Worm (Caenorhabditis elegans) whole organism, young adult: ENCODE results near the gene F08H9.2.

Experiments used
- D2030.7 ChIP-seq: fragments of 200-800 bp; sonication (Bioruptor generic); IDR thresholded peaks from 2 replicates; pipeline ENCODE4 v1.3.6; 2022; ENCODE audit warnings: missing genetic modification reagents, missing genetic modification characterization, missing compliant biosample characterization
- F10E7.11 ChIP-seq: sonication (generic microtip); optimal IDR thresholded peaks from 2 replicates; lab custom pipeline; 2017; ENCODE audit warnings: mild to moderate bottlenecking, missing genetic modification characterization, moderate library complexity, missing compliant biosample characterization
- F22D6.2 ChIP-seq: sonication (generic microtip); optimal IDR thresholded peaks from 2 replicates; lab custom pipeline; 2016; ENCODE audit warnings: mild to moderate bottlenecking, missing genetic modification characterization, missing compliant biosample characterization
- F52B5.7 ChIP-seq: sonication (generic microtip); optimal IDR thresholded peaks from 2 replicates; lab custom pipeline; 2016; ENCODE audit warnings: mild to moderate bottlenecking, missing genetic modification characterization, missing compliant biosample characterization
- F57C9.4 ChIP-seq: sonication (generic microtip); optimal IDR thresholded peaks from 2 replicates; lab custom pipeline; 2017; ENCODE audit warnings: mild to moderate bottlenecking, missing genetic modification characterization, missing compliant biosample characterization
- T07F8.4 ChIP-seq: sonication (generic microtip); optimal IDR thresholded peaks from 2 replicates; lab custom pipeline; 2016; ENCODE audit warnings: mild to moderate bottlenecking, missing genetic modification characterization, moderate library complexity, missing compliant biosample characterization
- Y53F4B.3 ChIP-seq: fragments of 200-800 bp; sonication (Bioruptor generic); IDR thresholded peaks from 2 replicates; pipeline ENCODE4 v1.3.6; 2022; ENCODE audit warnings: missing genetic modification reagents, missing genetic modification characterization, missing compliant biosample characterization
- Y67H2A.10 ChIP-seq: fragments of 200-800 bp; sonication (Bioruptor generic); conservative IDR thresholded peaks from 2 replicates; pipeline ENCODE4 v1.3.6; 2022; ENCODE audit warnings: missing genetic modification reagents, missing genetic modification characterization, missing compliant biosample characterization
- Y95B8A.8 ChIP-seq: fragments of 200-800 bp; sonication (Bioruptor generic); IDR thresholded peaks from 2 replicates; pipeline ENCODE4 v1.3.6; 2022; ENCODE audit warnings: missing genetic modification reagents, missing genetic modification characterization, missing compliant biosample characterization
- ama-1 ChIP-seq, 3 experiments: fragments of 150-350 bp in 1 of 3; sonication (generic microtip) in 2 of 3; optimal IDR thresholded peaks; 2 replicates each; lab custom pipeline; 2014 to 2018; ENCODE audit warnings: missing biosample characterization in 2 of 3, missing genetic modification characterization in 2 of 3, missing genetic modification reagents in 2 of 3
- atf-7 ChIP-seq: sonication (generic microtip); optimal IDR thresholded peaks from 2 replicates; lab custom pipeline; 2017; ENCODE audit warnings: mild to moderate bottlenecking, missing genetic modification characterization, missing compliant biosample characterization
- attf-3 ChIP-seq: fragments of 200-800 bp; sonication (Bioruptor generic); conservative IDR thresholded peaks from 2 replicates; pipeline ENCODE4 v1.3.6; 2022; ENCODE audit warnings: missing genetic modification reagents, missing genetic modification characterization, missing compliant biosample characterization
- attf-5 ChIP-seq: fragments of 200-800 bp; sonication (Bioruptor generic); optimal IDR thresholded peaks from 2 replicates; lab custom pipeline; 2018; ENCODE audit warnings: mild to moderate bottlenecking, missing genetic modification characterization, missing compliant biosample characterization
- attf-6 ChIP-seq: fragments of 200-800 bp; sonication (Bioruptor generic); IDR thresholded peaks from 2 replicates; pipeline ENCODE4 v1.3.6; 2022; ENCODE audit warnings: missing genetic modification reagents, missing genetic modification characterization, missing compliant biosample characterization
- bed-2 ChIP-seq: fragments of 200-800 bp; sonication (Bioruptor generic); IDR thresholded peaks from 2 replicates; pipeline ENCODE4 v1.3.6; 2022; ENCODE audit warnings: missing genetic modification reagents, missing genetic modification characterization, missing compliant biosample characterization
- ccch-3 ChIP-seq: fragments of 200-800 bp; sonication (Bioruptor generic); optimal IDR thresholded peaks from 2 replicates; lab custom pipeline; 2018; ENCODE audit warnings: mild to moderate bottlenecking, missing genetic modification characterization, missing compliant biosample characterization
- ceh-100 ChIP-seq: fragments of 200-800 bp; sonication (Bioruptor generic); IDR thresholded peaks from 2 replicates; pipeline ENCODE4 v1.3.6; 2022; ENCODE audit warnings: missing genetic modification reagents, missing genetic modification characterization, missing compliant biosample characterization
- ceh-40 ChIP-seq: fragments of 200-800 bp; sonication (Bioruptor generic); IDR thresholded peaks from 2 replicates; pipeline ENCODE4 v1.3.6; 2022; ENCODE audit warnings: missing genetic modification characterization, missing compliant biosample characterization
- ceh-58 ChIP-seq: fragments of 200-800 bp; sonication (Bioruptor generic); IDR thresholded peaks from 2 replicates; pipeline ENCODE4 v1.3.6; 2022; ENCODE audit warnings: missing genetic modification characterization, missing compliant biosample characterization
- chd-7 ChIP-seq: sonication (generic microtip); optimal IDR thresholded peaks from 2 replicates; lab custom pipeline; 2016; ENCODE audit warnings: mild to moderate bottlenecking, missing genetic modification characterization, moderate library complexity, missing compliant biosample characterization
- dox-1 ChIP-seq: fragments of 200-800 bp; sonication (Bioruptor generic); IDR thresholded peaks from 2 replicates; pipeline ENCODE4 v1.3.6; 2022; ENCODE audit warnings: missing genetic modification reagents, missing genetic modification characterization, missing compliant biosample characterization
- egrh-3 ChIP-seq: fragments of 200-800 bp; sonication (Bioruptor generic); IDR thresholded peaks from 2 replicates; pipeline ENCODE4 v1.3.6; 2022; ENCODE audit warnings: missing genetic modification reagents, missing genetic modification characterization, missing compliant biosample characterization
- ets-4 ChIP-seq: fragments of 200-800 bp; sonication (Bioruptor generic); optimal IDR thresholded peaks from 2 replicates; lab custom pipeline; 2018; ENCODE audit warnings: mild to moderate bottlenecking, missing genetic modification characterization, missing compliant biosample characterization
- fkh-3 ChIP-seq: sonication (generic microtip); optimal IDR thresholded peaks from 2 replicates; lab custom pipeline; 2016; ENCODE audit warnings: mild to moderate bottlenecking, missing genetic modification characterization, missing compliant biosample characterization
- gei-17 ChIP-seq: fragments of 200-800 bp; sonication (Bioruptor generic); optimal IDR thresholded peaks from 2 replicates; lab custom pipeline; 2018; ENCODE audit warnings: mild to moderate bottlenecking, missing genetic modification characterization, missing compliant biosample characterization
- hlh-26 ChIP-seq: fragments of 200-800 bp; sonication (Bioruptor generic); conservative IDR thresholded peaks from 2 replicates; pipeline ENCODE4 v1.3.6; 2022; ENCODE audit warnings: missing genetic modification reagents, missing genetic modification characterization, missing compliant biosample characterization
- hmg-1.2 ChIP-seq: fragments of 200-800 bp; sonication (Bioruptor generic); IDR thresholded peaks from 2 replicates; pipeline ENCODE4 v1.3.6; 2022; ENCODE audit warnings: missing genetic modification reagents, missing genetic modification characterization, missing compliant biosample characterization
- lag-1 ChIP-seq: fragments of 200-800 bp; sonication (Bioruptor generic); IDR thresholded peaks from 2 replicates; pipeline ENCODE4 v1.3.6; 2022; ENCODE audit warnings: missing genetic modification reagents, missing genetic modification characterization, missing compliant biosample characterization
- let-526 ChIP-seq: fragments of 200-800 bp; sonication (Bioruptor generic); IDR thresholded peaks from 2 replicates; pipeline ENCODE4 v1.3.6; 2022; ENCODE audit warnings: missing genetic modification reagents, missing genetic modification characterization, missing compliant biosample characterization
- lin-35 ChIP-seq, 3 experiments: fragments of 150-350 bp in 2 of 3; sonication (generic microtip) in 1 of 3; optimal IDR thresholded peaks; 2 replicates each; lab custom pipeline; 2014 to 2018; ENCODE audit warnings: missing biosample characterization in 3 of 3, missing genetic modification characterization in 3 of 3, missing genetic modification reagents in 3 of 3
- lin-40 ChIP-seq: sonication (generic microtip); optimal IDR thresholded peaks from 2 replicates; lab custom pipeline; 2016; ENCODE audit warnings: missing genetic modification characterization, mild to moderate bottlenecking, missing compliant biosample characterization, missing genotype, missing genetic modification reagents
- lin-54 ChIP-seq: fragments of 200-800 bp; sonication (Bioruptor generic); optimal IDR thresholded peaks from 2 replicates; lab custom pipeline; 2018; ENCODE audit warnings: mild to moderate bottlenecking, missing genetic modification characterization, missing compliant biosample characterization
- lsl-1 ChIP-seq: fragments of 200-800 bp; sonication (Bioruptor generic); optimal IDR thresholded peaks from 2 replicates; lab custom pipeline; 2018; ENCODE audit warnings: mild to moderate bottlenecking, missing genetic modification characterization, moderate library complexity, missing compliant biosample characterization
- madf-10 ChIP-seq: sonication (generic microtip); optimal IDR thresholded peaks from 2 replicates; lab custom pipeline; 2016; ENCODE audit warnings: mild to moderate bottlenecking, missing genetic modification characterization, missing compliant biosample characterization
- mcd-1 ChIP-seq: fragments of 200-800 bp; sonication (Bioruptor generic); IDR thresholded peaks from 2 replicates; pipeline ENCODE4 v1.3.6; 2022; ENCODE audit warnings: missing genetic modification reagents, missing genetic modification characterization, missing compliant biosample characterization
- nhr-179 ChIP-seq: sonication (generic microtip); optimal IDR thresholded peaks from 2 replicates; lab custom pipeline; 2016; ENCODE audit warnings: mild to moderate bottlenecking, missing genetic modification characterization, missing compliant biosample characterization
- pbrm-1 ChIP-seq: fragments of 200-800 bp; sonication (Bioruptor generic); IDR thresholded peaks from 2 replicates; pipeline ENCODE4 v1.3.6; 2022; ENCODE audit warnings: missing genetic modification reagents, missing genetic modification characterization, missing compliant biosample characterization
- pha-4 ChIP-seq: fragments of 150-350 bp; sonication (generic microtip); optimal IDR thresholded peaks from 2 replicates; lab custom pipeline; 2014; ENCODE audit warnings: missing biosample characterization, missing genetic modification reagents, missing genetic modification characterization
- rec-8 ChIP-seq, 2 experiments: sonication (generic microtip); optimal IDR thresholded peaks; 2 replicates each; lab custom pipeline; 2016; ENCODE audit warnings: mild to moderate bottlenecking in 2 of 2, missing genetic modification characterization in 2 of 2, missing genetic modification reagents in 2 of 2, missing genotype in 2 of 2, missing biosample characterization in 1 of 2, missing compliant biosample characterization in 1 of 2, moderate library complexity in 1 of 2
- rpc-1 ChIP-seq, 2 experiments: fragments of 150-350 bp in 1 of 2; sonication (generic microtip) in 1 of 2; optimal IDR thresholded peaks; 2 replicates each; lab custom pipeline; 2014 to 2018; ENCODE audit warnings: missing biosample characterization in 1 of 2, missing genetic modification characterization in 1 of 2, missing genetic modification reagents in 1 of 2, missing genotype in 1 of 2
- snpc-1.1 ChIP-seq: sonication (generic microtip); optimal IDR thresholded peaks from 2 replicates; lab custom pipeline; 2017; ENCODE audit warnings: missing genetic modification characterization, mild to moderate bottlenecking, missing compliant biosample characterization, antibody characterized with exemption, moderate library complexity, missing genotype, missing genetic modification reagents; ENCODE audit not compliant: insufficient read depth
- tbx-9 ChIP-seq: sonication (generic microtip); optimal IDR thresholded peaks from 2 replicates; lab custom pipeline; 2016; ENCODE audit warnings: borderline replicate concordance, missing genetic modification characterization, inconsistent platforms, missing compliant biosample characterization
- tlf-1 ChIP-seq: fragments of 200-800 bp; sonication (Bioruptor generic); optimal IDR thresholded peaks from 2 replicates; lab custom pipeline; 2018; ENCODE audit warnings: mild to moderate bottlenecking, missing genetic modification characterization, missing compliant biosample characterization
- zfh-2 ChIP-seq: fragments of 200-800 bp; sonication (Bioruptor generic); conservative IDR thresholded peaks from 2 replicates; pipeline ENCODE4 v1.3.6; 2022; ENCODE audit warnings: missing genetic modification reagents, missing genetic modification characterization, missing compliant biosample characterization
- zim-3 ChIP-seq: sonication (generic microtip); optimal IDR thresholded peaks from 2 replicates; lab custom pipeline; 2017; ENCODE audit warnings: mild to moderate bottlenecking, missing genetic modification characterization, moderate library complexity, missing compliant biosample characterization
- ztf-18 ChIP-seq: sonication (generic microtip); optimal IDR thresholded peaks from 2 replicates; lab custom pipeline; 2016; ENCODE audit warnings: missing genotype, mild to moderate bottlenecking, missing genetic modification characterization, missing compliant biosample characterization
- ztf-25 ChIP-seq: fragments of 200-800 bp; sonication (Bioruptor generic); IDR thresholded peaks from 2 replicates; pipeline ENCODE4 v1.3.6; 2022; ENCODE audit warnings: missing genetic modification reagents, missing genetic modification characterization, missing compliant biosample characterization
- ztf-28 ChIP-seq: fragments of 200-800 bp; sonication (Bioruptor generic); IDR thresholded peaks from 2 replicates; pipeline ENCODE4 v1.3.6; 2022; ENCODE audit warnings: missing genetic modification reagents, missing genetic modification characterization, missing compliant biosample characterization

Gene F08H9.2

DNA sequence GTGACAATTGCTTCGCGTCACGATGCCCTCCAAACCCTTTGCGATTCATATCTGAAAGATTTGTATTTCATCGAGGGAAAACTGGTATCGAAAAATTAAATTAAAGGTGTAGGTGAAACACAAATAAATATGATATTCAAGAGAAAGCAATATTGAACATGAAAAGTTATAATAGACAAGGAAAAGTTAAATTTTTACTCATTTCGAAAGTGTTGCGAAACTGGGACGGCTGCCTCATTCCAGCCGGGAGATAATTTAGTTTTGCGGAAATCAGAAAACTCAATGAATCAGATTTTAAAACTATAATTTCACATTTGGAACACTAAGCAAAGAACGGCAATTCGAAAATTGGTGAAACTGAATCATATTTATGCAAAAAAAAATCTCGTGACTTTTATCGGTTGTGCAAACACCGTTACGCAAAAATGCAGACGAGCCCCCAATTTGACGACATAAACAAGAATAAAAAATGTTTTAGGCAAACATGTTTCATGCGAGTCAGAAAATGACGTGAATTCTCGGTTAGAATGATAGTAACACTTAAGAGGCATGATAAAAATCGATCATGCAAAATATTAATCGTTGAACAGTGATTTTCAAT lies 45.4 kb upstream of the F08H9.2 start, which contains the start of the genes nxf-1 and C15H11.11 (continued):
- TF ChIP-seq lsl-1 (GFP tag; lab: Kevin White, UChicago) = peak; percentile 77
- TF ChIP-seq let-526 (GFP tag; lab: Robert Waterston, UW) = no peak
- TF ChIP-seq hlh-26 (GFP tag; lab: Robert Waterston, UW) = no peak
- TF ChIP-seq F57C9.4 (tag; lab: Kevin White, UChicago) = no peak
- no peak for TF ChIP-seq chd-7 (tag; lab: Kevin White, UChicago)
- no peak for TF ChIP-seq zim-3
- TF ChIP-seq hmg-1.2 (GFP tag; lab: Robert Waterston, UW) = no peak
- no peak for TF ChIP-seq pha-4 (tag; lab: Kevin White, UChicago)
- no peak for TF ChIP-seq nhr-179
- no peak for TF ChIP-seq ceh-58 (GFP tag; lab: Robert Waterston, UW)
- TF ChIP-seq ceh-40 (GFP tag; lab: Robert Waterston, UW) = no peak
- no peak for TF ChIP-seq gei-17 (GFP tag; lab: Kevin White, UChicago)
- TF ChIP-seq Y67H2A.10 (GFP tag; lab: Robert Waterston, UW) = no peak
- TF ChIP-seq D2030.7 = no peak
- TF ChIP-seq mcd-1 = peak; percentile 66
- TF ChIP-seq ama-1 (optimal IDR thresholded peaks at IDR 0.05; lab: Kevin White, UChicago) = peak; percentile 6
- no peak for TF ChIP-seq ama-1 (GFP tag; optimal IDR thresholded peaks at IDR 0.05; lab: Kevin White, UChicago)
- peak; percentile 56 for TF ChIP-seq attf-5 (GFP tag; lab: Kevin White, UChicago)
- peak; percentile 39 for TF ChIP-seq lin-54 (GFP tag; lab: Kevin White, UChicago)
- TF ChIP-seq attf-3 = no peak
- no peak for TF ChIP-seq rec-8 (tag; optimal IDR thresholded peaks at IDR 0.05; lab: Kevin White, UChicago)
- no peak for TF ChIP-seq ztf-25 (GFP tag; lab: Robert Waterston, UW)
- TF ChIP-seq ets-4 (GFP tag; lab: Kevin White, UChicago) = no peak
- peak; percentile 55 for TF ChIP-seq dox-1 (GFP tag; lab: Robert Waterston, UW)
- TF ChIP-seq atf-7 (tag; lab: Kevin White, UChicago) = peak; percentile 73
- TF ChIP-seq Y95B8A.8 (GFP tag; lab: Robert Waterston, UW) = no peak
- no peak for TF ChIP-seq attf-6 (GFP tag; lab: Robert Waterston, UW)
- TF ChIP-seq ccch-3 (GFP tag; lab: Kevin White, UChicago) = no peak
- TF ChIP-seq ceh-100 (GFP tag; lab: Robert Waterston, UW) = peak; percentile 44; the same call in 1 of the 2 replicates
- TF ChIP-seq rpc-1 (optimal IDR thresholded peaks at IDR 0.05; lab: Kevin White, UChicago) = no peak
- no peak for TF ChIP-seq rpc-1 (tag; optimal IDR thresholded peaks at IDR 0.05; lab: Kevin White, UChicago)
- no peak for TF ChIP-seq F22D6.2
- TF ChIP-seq madf-10 (tag; lab: Kevin White, UChicago) = no peak
- TF ChIP-seq zfh-2 = no peak
- TF ChIP-seq tlf-1 (GFP tag; lab: Kevin White, UChicago) = peak; percentile 3
- no peak for TF ChIP-seq egrh-3 (GFP tag; lab: Robert Waterston, UW)
- no peak for TF ChIP-seq F10E7.11 (tag; lab: Kevin White, UChicago)
- no peak for TF ChIP-seq F52B5.7
- peak in 1 of 3 experiments; percentile 33 for TF ChIP-seq lin-35 (GFP tag; optimal IDR thresholded peaks at IDR 0.05; lab: Kevin White, UChicago)
- TF ChIP-seq T07F8.4 (tag; lab: Kevin White, UChicago) = no peak
- TF ChIP-seq lin-40 (tag; lab: Kevin White, UChicago) = peak; percentile 68
- TF ChIP-seq bed-2 (GFP tag; lab: Robert Waterston, UW) = no peak
- no peak for TF ChIP-seq Y53F4B.3 (GFP tag; lab: Robert Waterston, UW)
- no peak for TF ChIP-seq fkh-3 (tag; lab: Kevin White, UChicago)
- no peak for TF ChIP-seq snpc-1.1
- no peak for TF ChIP-seq tbx-9 (tag; lab: Kevin White, UChicago)
- TF ChIP-seq ztf-18 (tag; lab: Kevin White, UChicago) = no peak
- no peak for TF ChIP-seq ztf-28 (GFP tag; lab: Robert Waterston, UW)
- TF ChIP-seq pbrm-1 = 0 out of 2 replicates have a peak, but pooled peaks have one; percentile 13
- no peak for TF ChIP-seq lag-1 (GFP tag; lab: Robert Waterston, UW)
